Worm (Caenorhabditis elegans): ENCODE data around the gene F18H3.4.

Gene F18H3.4

ce11 chrX:13511796-13512195 lies 17.1 kb upstream of the F18H3.4 start (continued):
- TF ChIP-seq nhr-42 (GFP tag; IDR thresholded peaks at IDR 0.05) = peak; percentile 59; the same call in 1 of the 2 replicates
- peak; percentile 77 for TF ChIP-seq mes-2 (tag; optimal IDR thresholded peaks at IDR 0.05; ENCODE audit: poor library complexity, severe bottlenecking)
- TF ChIP-seq daf-19 (GFP tag; conservative IDR thresholded peaks at IDR 0.05) = no peak
- no peak for TF ChIP-seq nhr-77 (tag; optimal IDR thresholded peaks at IDR 0.05)
- TF ChIP-seq D1046.2 (GFP tag; IDR thresholded peaks at IDR 0.05) = peak; percentile 83; the same call in 1 of the 2 replicates
- TF ChIP-seq jun-1 (tag; optimal IDR thresholded peaks at IDR 0.05) = peak; percentile 19
- TF ChIP-seq egl-27 (tag; optimal IDR thresholded peaks at IDR 0.05) = no peak
- TF ChIP-seq Y105C5A.15 (GFP tag; IDR thresholded peaks at IDR 0.05) = 0 out of 2 replicates have a peak, but pooled peaks have one; percentile 32
- peak; percentile 59 for TF ChIP-seq mep-1 (tag; optimal IDR thresholded peaks at IDR 0.05)
- no peak for TF ChIP-seq mdl-1 (tag; optimal IDR thresholded peaks at IDR 0.05)
- TF ChIP-seq ceh-44 (GFP tag; IDR thresholded peaks at IDR 0.05) = peak; percentile 56; the same call in 1 of the 2 replicates
- TF ChIP-seq lin-13 (GFP tag; optimal IDR thresholded peaks at IDR 0.05) = peak; percentile 14
- no peak for TF ChIP-seq ztf-11 (tag; optimal IDR thresholded peaks at IDR 0.05)
- peak; percentile 90 for TF ChIP-seq dmd-8 (GFP tag; IDR thresholded peaks at IDR 0.05)
- TF ChIP-seq daf-8 (GFP tag; IDR thresholded peaks at IDR 0.05) = no peak
- TF ChIP-seq zip-2 (tag; optimal IDR thresholded peaks at IDR 0.05) = peak; percentile 57
- no peak for TF ChIP-seq nhr-25 (tag; optimal IDR thresholded peaks at IDR 0.05; ENCODE audit: borderline replicate concordance, insufficient read depth)
- no peak for TF ChIP-seq snpc-4 (tag; optimal IDR thresholded peaks at IDR 0.05)
- TF ChIP-seq zag-1 (tag; optimal IDR thresholded peaks at IDR 0.05) = no peak
- TF ChIP-seq aha-1 (tag) = peak; percentile 69
- peak; percentile 76 for TF ChIP-seq madf-9 (GFP tag; conservative IDR thresholded peaks at IDR 0.05)
- TF ChIP-seq dmd-9 (GFP tag; IDR thresholded peaks at IDR 0.05) = 0 out of 2 replicates have a peak, but pooled peaks have one; percentile 23
- peak; percentile 55 for TF ChIP-seq nhr-6 (tag; optimal IDR thresholded peaks at IDR 0.05)
- TF ChIP-seq daf-12 (tag; optimal IDR thresholded peaks at IDR 0.05) = no peak
- peak; percentile 27 for TF ChIP-seq hlh-30 (tag; optimal IDR thresholded peaks at IDR 0.05; ENCODE audit: insufficient read depth)
- peak; percentile 69 for TF ChIP-seq nhr-48 (tag; optimal IDR thresholded peaks at IDR 0.05)
- peak; percentile 89 for TF ChIP-seq hmg-1.1 (GFP tag; IDR thresholded peaks at IDR 0.05)
- TF ChIP-seq unc-130 (GFP tag; optimal IDR thresholded peaks at IDR 0.05) = peak; percentile 54
- TF ChIP-seq vab-7 (GFP tag; IDR thresholded peaks at IDR 0.05) = peak; percentile 90
- 0 out of 2 replicates have a peak, but pooled peaks have one; percentile 43 for TF ChIP-seq Y75B8A.6 (GFP tag; IDR thresholded peaks at IDR 0.05)
- peak; percentile 93 for TF ChIP-seq lim-7 (GFP tag; IDR thresholded peaks at IDR 0.05)
- TF ChIP-seq lin-38 (GFP tag; IDR thresholded peaks at IDR 0.05) = peak; percentile 76
- TF ChIP-seq zip-11 (GFP tag; IDR thresholded peaks at IDR 0.05) = no peak
- TF ChIP-seq nhr-10 (tag; optimal IDR thresholded peaks at IDR 0.05) = no peak
- TF ChIP-seq tag-97 (GFP tag; IDR thresholded peaks at IDR 0.05) = no peak
- TF ChIP-seq T20F7.1 (GFP tag; optimal IDR thresholded peaks at IDR 0.05) = peak; percentile 53
- no peak for TF ChIP-seq ceh-62 (tag; optimal IDR thresholded peaks at IDR 0.05)
- TF ChIP-seq lin-15B (tag; optimal IDR thresholded peaks at IDR 0.05) = no peak
- 0 out of 2 replicates have a peak, but pooled peaks have one; percentile 42 for TF ChIP-seq zfp-3 (GFP tag; conservative IDR thresholded peaks at IDR 0.05)
- TF ChIP-seq nhr-76 (tag; optimal IDR thresholded peaks at IDR 0.05) = no peak
- no peak for TF ChIP-seq R02D3.7 (tag; optimal IDR thresholded peaks at IDR 0.05)
- TF ChIP-seq daf-16 (GFP tag; optimal IDR thresholded peaks at IDR 0.05) = peak; percentile 37 to 89
- TF ChIP-seq daf-16 (tag; optimal IDR thresholded peaks at IDR 0.05) = peak; percentile 65
- no peak for TF ChIP-seq pqm-1 (tag; optimal IDR thresholded peaks at IDR 0.05)
- TF ChIP-seq nhr-28 (tag; optimal IDR thresholded peaks at IDR 0.05) = peak; percentile 39
- no peak for TF ChIP-seq ZK546.5 (tag; optimal IDR thresholded peaks at IDR 0.05)
- no peak for TF ChIP-seq ceh-32 (tag; optimal IDR thresholded peaks at IDR 0.05; ENCODE audit: poor library complexity)
- peak; percentile 71 for TF ChIP-seq lir-3 (tag; optimal IDR thresholded peaks at IDR 0.05)
- peak; percentile 68 for TF ChIP-seq nhr-102 (tag; optimal IDR thresholded peaks at IDR 0.05)
- 0 out of 2 replicates have a peak, but pooled peaks have one; percentile 49 for TF ChIP-seq Y48G9A.11 (GFP tag; IDR thresholded peaks at IDR 0.05)
- no peak for TF ChIP-seq aly-2 (tag; optimal IDR thresholded peaks at IDR 0.05)
- no peak for TF ChIP-seq unc-39 (tag; optimal IDR thresholded peaks at IDR 0.05)
- TF ChIP-seq mdt-29 (GFP tag; IDR thresholded peaks at IDR 0.05) = no peak
